Fruit fly (Drosophila melanogaster): ENCODE measurements around the gene CG4607.

DNA sequence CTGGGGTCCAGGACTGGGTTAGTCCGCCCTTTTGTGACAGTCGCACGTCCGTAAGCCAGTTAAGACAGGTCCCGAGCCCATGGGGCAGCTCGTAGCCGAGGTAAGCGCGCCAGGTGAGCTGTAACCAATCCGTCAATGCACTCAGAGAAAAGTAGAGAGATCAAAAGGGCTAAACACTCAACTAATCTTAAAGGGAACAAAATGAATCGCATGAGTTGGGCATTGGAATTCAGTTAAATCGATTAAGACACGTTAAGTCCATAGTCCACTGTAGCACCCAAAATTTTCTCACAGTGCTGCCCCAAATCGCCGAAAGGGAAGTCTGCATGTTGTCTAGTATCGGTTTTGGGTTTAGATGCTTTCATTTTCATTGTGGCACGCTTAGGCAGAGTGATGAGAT, 5.7 kb upstream of the CG4607 start:
- no peak for TF ChIP-seq Mnt (GFP tag; optimal IDR thresholded peaks at IDR 0.05)
- TF ChIP-seq kay (GFP tag; ENCODE audit: borderline replicate concordance), result no peak
- no peak for TF ChIP-seq toe (GFP tag; optimal IDR thresholded peaks at IDR 0.05)
- no peak for TF ChIP-seq cnc (optimal IDR thresholded peaks at IDR 0.05)
- TF ChIP-seq CG7045 (GFP tag; optimal IDR thresholded peaks at IDR 0.05), result no peak
- TF ChIP-seq cic (GFP tag; optimal IDR thresholded peaks at IDR 0.05), result no peak
- no peak for TF ChIP-seq tj (GFP tag; optimal IDR thresholded peaks at IDR 0.05)
- no peak for TF ChIP-seq CG33017 (tag; optimal IDR thresholded peaks at IDR 0.05)

Measured in whole organism, adult.